Fruit fly (Drosophila melanogaster) whole organism, pupa: ENCODE measurements around the gene CG46440.

Source experiments
- CG10348 ChIP-seq: fragments of 200-800 bp; sonication (Bioruptor generic); IDR thresholded peaks from 2 replicates; pipeline ENCODE4 v1.3.6; 2022; ENCODE audit warnings: missing biosample characterization, missing genetic modification characterization
- CG17806 ChIP-seq: fragments of 200-800 bp; sonication (Bioruptor generic); optimal IDR thresholded peaks from 2 replicates; lab custom pipeline; 2018; ENCODE audit warnings: missing biosample characterization, mild to moderate bottlenecking, missing genetic modification characterization, moderate library complexity
- CG4496 ChIP-seq: fragments of 200-800 bp; sonication (Bioruptor generic); IDR thresholded peaks from 3 replicates; pipeline ENCODE4 v1.3.6; 2022; ENCODE audit warnings: missing biosample characterization, missing genetic modification characterization
- CG8301 ChIP-seq: fragments of 200-800 bp; sonication (Bioruptor generic); optimal IDR thresholded peaks from 2 replicates; lab custom pipeline; 2018; ENCODE audit warnings: missing biosample characterization, mild to moderate bottlenecking, missing genetic modification characterization
- CG9948 ChIP-seq: fragments of 200-800 bp; sonication (Bioruptor generic); optimal IDR thresholded peaks from 2 replicates; lab custom pipeline; 2018; ENCODE audit warnings: missing biosample characterization, mild to moderate bottlenecking, missing genetic modification characterization, moderate library complexity
- EcR ChIP-seq: fragments of 200-800 bp; sonication (Bioruptor generic); optimal IDR thresholded peaks from 3 replicates; lab custom pipeline; 2019; ENCODE audit warnings: missing biosample characterization, missing genetic modification characterization, mild to moderate bottlenecking, moderate library complexity, missing genetic modification reagents
- Ets98B ChIP-seq: fragments of 200-800 bp; sonication (Bioruptor generic); IDR thresholded peaks from 2 replicates; pipeline ENCODE4 v1.3.6; 2022; ENCODE audit warnings: missing biosample characterization, missing genetic modification characterization
- Pif1B ChIP-seq: fragments of 200-800 bp; sonication (Bioruptor generic); optimal IDR thresholded peaks from 3 replicates; lab custom pipeline; 2016; ENCODE audit warnings: missing biosample characterization, missing genetic modification characterization
- Snoo ChIP-seq: fragments of 200-800 bp; sonication (Bioruptor generic); optimal IDR thresholded peaks from 3 replicates; lab custom pipeline; 2017; ENCODE audit warnings: missing biosample characterization, mild to moderate bottlenecking, missing genetic modification characterization, inconsistent platforms
- fd96Ca ChIP-seq: fragments of 200-800 bp; sonication (Bioruptor generic); IDR thresholded peaks from 3 replicates; pipeline ENCODE4 v1.3.6; 2022; ENCODE audit warnings: missing biosample characterization, missing genetic modification characterization
- gl ChIP-seq: fragments of 200-800 bp; sonication (Bioruptor generic); optimal IDR thresholded peaks from 2 replicates; lab custom pipeline; 2018; ENCODE audit warnings: missing biosample characterization, mild to moderate bottlenecking, missing genetic modification characterization
- rn ChIP-seq: fragments of 200-800 bp; sonication (Bioruptor generic); IDR thresholded peaks from 2 replicates; pipeline ENCODE4 v1.3.6; 2022; ENCODE audit warnings: missing biosample characterization, missing genetic modification characterization

- TF ChIP-seq gl (tag; lab: Kevin White, UChicago) (no peak), rn (GFP tag; lab: Robert Waterston, UW) (no peak), Snoo (no peak), CG9948 (no peak), CG4496 (GFP tag; lab: Robert Waterston, UW) (no peak), CG17806 (no peak), Ets98B (GFP tag; lab: Robert Waterston, UW) (no peak), EcR (GFP tag; lab: Kevin White, UChicago) (no peak), fd96Ca (no peak), CG10348 (GFP tag; lab: Robert Waterston, UW) (no peak), CG8301 (tag; lab: Kevin White, UChicago) (no peak), Pif1B (GFP tag; lab: Kevin White, UChicago) (no peak)
These were observed 9.3 kb upstream of the CG46440 start for dm6 chrX:15866799-15867412.
